Fruit fly (Drosophila melanogaster): ENCODE data around the gene Ssl1.

- TF ChIP-seq topi (GFP tag; optimal IDR thresholded peaks at IDR 0.05) (no peak), CG6854 (GFP tag; optimal IDR thresholded peaks at IDR 0.05) (no peak), fkh (GFP tag; optimal IDR thresholded peaks at IDR 0.05) (no peak), CG9139 (GFP tag; optimal IDR thresholded peaks at IDR 0.05) (no peak), pdm3 (GFP tag; optimal IDR thresholded peaks at IDR 0.05) (no peak), Lpt (GFP tag; optimal IDR thresholded peaks at IDR 0.05) (no peak), Eip93F (GFP tag; optimal IDR thresholded peaks at IDR 0.05) (no peak), vri (GFP tag; optimal IDR thresholded peaks at IDR 0.05) (peak; percentile 87)
These were observed 39.6 kb upstream of the Ssl1 start for dm6 chr3L:22839243-22839642.

Measured in whole organism, prepupa.